Worm (Caenorhabditis elegans) whole organism, L1 larva: ENCODE measurements around the gene C52B9.4.

ENCODE experiments used
- C04F5.9 ChIP-seq: sonication (generic microtip); optimal IDR thresholded peaks from 2 replicates; lab custom pipeline; 2016; ENCODE audit warnings: missing genetic modification characterization, missing compliant biosample characterization
- C16A3.4 ChIP-seq: fragments of 150-350 bp; optimal IDR thresholded peaks from 2 replicates; lab custom pipeline; 2014; ENCODE audit warnings: missing biosample characterization, missing genetic modification characterization
- C34B4.2 ChIP-seq: sonication (generic microtip); optimal IDR thresholded peaks from 2 replicates; lab custom pipeline; 2017; ENCODE audit warnings: mild to moderate bottlenecking, missing genetic modification characterization, missing compliant biosample characterization
- Y116A8C.19 ChIP-seq: sonication (generic microtip); optimal IDR thresholded peaks from 2 replicates; lab custom pipeline; 2016; ENCODE audit warnings: missing compliant biosample characterization, missing genetic modification characterization, borderline replicate concordance
- aha-1 ChIP-seq: fragments of 150-350 bp; optimal IDR thresholded peaks from 2 replicates; lab custom pipeline; 2014; ENCODE audit warnings: missing biosample characterization, missing genetic modification characterization
- ama-1 ChIP-seq: fragments of 150-350 bp; optimal IDR thresholded peaks from 2 replicates; lab custom pipeline; 2014
- ceh-82 ChIP-seq, 3 experiments: fragments of 150-350 bp in 1 of 3; sonication (generic microtip) in 2 of 3; optimal IDR thresholded peaks; 2 replicates each; lab custom pipeline; 2014 to 2017; ENCODE audit warnings: missing biosample characterization in 3 of 3, missing genetic modification characterization in 3 of 3
- ceh-88 ChIP-seq: fragments of 200-800 bp; sonication (Bioruptor generic); IDR thresholded peaks from 2 replicates; pipeline ENCODE4 v1.3.6; 2022; ENCODE audit warnings: missing genetic modification characterization, missing compliant biosample characterization
- ceh-90 ChIP-seq: sonication (generic microtip); optimal IDR thresholded peaks from 2 replicates; lab custom pipeline; 2016; ENCODE audit warnings: missing genetic modification characterization, missing compliant biosample characterization
- ces-1 ChIP-seq: fragments of 150-350 bp; optimal IDR thresholded peaks from 2 replicates; lab custom pipeline; 2014; ENCODE audit warnings: missing biosample characterization, missing genetic modification reagents, missing genetic modification characterization
- dpl-1 ChIP-seq, 3 experiments: fragments of 150-350 bp in 2 of 3; sonication (generic microtip) in 1 of 3; optimal IDR thresholded peaks; 2 replicates each; lab custom pipeline; 2014 to 2017; ENCODE audit warnings: missing biosample characterization in 3 of 3, missing genetic modification characterization in 3 of 3, missing genetic modification reagents in 3 of 3
- efl-1 ChIP-seq, 4 experiments: fragments of 150-350 bp; optimal IDR thresholded peaks in 3 of 4; peaks in 1 of 4; 1 replicate in 1 of 4; 2 replicates in 3 of 4; lab custom pipeline; 2014; ENCODE audit warnings: missing biosample characterization in 2 of 4, missing genetic modification characterization in 2 of 4, missing genetic modification reagents in 2 of 4
- efl-3 ChIP-seq: fragments of 200-800 bp; sonication (Bioruptor generic); optimal IDR thresholded peaks from 2 replicates; lab custom pipeline; 2018; ENCODE audit warnings: mild to moderate bottlenecking, missing genetic modification characterization, missing compliant biosample characterization
- egl-13 ChIP-seq: sonication (generic microtip); optimal IDR thresholded peaks from 2 replicates; lab custom pipeline; 2016; ENCODE audit warnings: missing genotype, missing genetic modification reagents, missing genetic modification characterization, missing compliant biosample characterization
- egl-27 ChIP-seq, 2 experiments: fragments of 150-350 bp in 1 of 2; sonication (generic microtip); optimal IDR thresholded peaks; 3 replicates each; lab custom pipeline; 2017 to 2018; ENCODE audit warnings: missing biosample characterization in 2 of 2, missing genetic modification characterization in 2 of 2, missing genetic modification reagents in 2 of 2
- elt-2 ChIP-seq: sonication (generic microtip); optimal IDR thresholded peaks from 2 replicates; lab custom pipeline; 2016; ENCODE audit warnings: missing genetic modification characterization, mild to moderate bottlenecking, inconsistent platforms, missing compliant biosample characterization, missing genetic modification reagents
- elt-3 ChIP-seq, 6 experiments: fragments of 150-350 bp in 1 of 6; sonication (generic microtip); optimal IDR thresholded peaks; 2 replicates each; lab custom pipeline; 2017 to 2018; ENCODE audit warnings: missing biosample characterization in 6 of 6, missing genetic modification characterization in 6 of 6, inconsistent platforms in 1 of 6
- ets-5 ChIP-seq: fragments of 200-800 bp; sonication (Bioruptor generic); IDR thresholded peaks from 2 replicates; pipeline ENCODE4 v1.3.6; 2022; ENCODE audit warnings: missing genetic modification characterization, missing compliant biosample characterization
- fkh-4 ChIP-seq: sonication (generic microtip); optimal IDR thresholded peaks from 2 replicates; lab custom pipeline; 2016; ENCODE audit warnings: missing compliant biosample characterization, missing genetic modification characterization, borderline replicate concordance
- fkh-8 ChIP-seq: sonication (generic microtip); optimal IDR thresholded peaks from 2 replicates; lab custom pipeline; 2016; ENCODE audit warnings: mild to moderate bottlenecking, missing genetic modification characterization, missing compliant biosample characterization
- fos-1 ChIP-seq: fragments of 150-350 bp; optimal IDR thresholded peaks from 2 replicates; lab custom pipeline; 2014; ENCODE audit warnings: missing biosample characterization, missing genetic modification characterization
- grh-1 ChIP-seq: fragments of 200-800 bp; sonication (Bioruptor generic); IDR thresholded peaks from 2 replicates; pipeline ENCODE4 v1.3.6; 2022; ENCODE audit warnings: missing genetic modification reagents, missing genetic modification characterization, missing compliant biosample characterization
- hlh-17 ChIP-seq: fragments of 200-800 bp; sonication (Bioruptor generic); optimal IDR thresholded peaks from 2 replicates; lab custom pipeline; 2018; ENCODE audit warnings: missing genetic modification characterization, mild to moderate bottlenecking, missing compliant biosample characterization, moderate library complexity, borderline replicate concordance
- hlh-4 ChIP-seq: sonication (generic microtip); optimal IDR thresholded peaks from 2 replicates; lab custom pipeline; 2016; ENCODE audit warnings: mild to moderate bottlenecking, missing genetic modification characterization, missing compliant biosample characterization
- isw-1 ChIP-seq: fragments of 200-800 bp; sonication (Bioruptor generic); IDR thresholded peaks from 2 replicates; pipeline ENCODE4 v1.3.6; 2022; ENCODE audit warnings: missing genetic modification characterization, missing compliant biosample characterization
- jun-1 ChIP-seq: fragments of 150-350 bp; optimal IDR thresholded peaks from 2 replicates; lab custom pipeline; 2014; ENCODE audit warnings: missing biosample characterization, missing genetic modification reagents, missing genetic modification characterization
- lin-14 ChIP-seq: fragments of 200-800 bp; sonication (Bioruptor generic); optimal IDR thresholded peaks from 2 replicates; lab custom pipeline; 2018; ENCODE audit warnings: mild to moderate bottlenecking, missing genetic modification characterization, moderate library complexity, missing compliant biosample characterization
- lin-39 ChIP-seq: fragments of 150-350 bp; optimal IDR thresholded peaks from 2 replicates; lab custom pipeline; 2014; ENCODE audit warnings: missing biosample characterization, missing genetic modification reagents, missing genetic modification characterization
- mab-9 ChIP-seq: fragments of 200-800 bp; sonication (Bioruptor generic); IDR thresholded peaks from 2 replicates; pipeline ENCODE4 v1.3.6; 2022; ENCODE audit warnings: missing genetic modification reagents, missing genetic modification characterization, missing compliant biosample characterization
- mdl-1 ChIP-seq, 2 experiments: fragments of 150-350 bp; optimal IDR thresholded peaks; 2 replicates each; lab custom pipeline; 2014 to 2017; ENCODE audit warnings: missing biosample characterization in 2 of 2, missing genetic modification characterization in 2 of 2, inconsistent platforms in 1 of 2
- mef-2 ChIP-seq: fragments of 150-350 bp; optimal IDR thresholded peaks from 2 replicates; lab custom pipeline; 2014; ENCODE audit warnings: missing biosample characterization, missing genetic modification characterization
- mep-1 ChIP-seq: fragments of 150-350 bp; optimal IDR thresholded peaks from 2 replicates; lab custom pipeline; 2014; ENCODE audit warnings: missing biosample characterization, missing genetic modification characterization
- nhr-11 ChIP-seq: fragments of 150-350 bp; optimal IDR thresholded peaks from 2 replicates; lab custom pipeline; 2014; ENCODE audit warnings: missing biosample characterization, missing genetic modification characterization
- nhr-19 ChIP-seq: fragments of 200-800 bp; sonication (Bioruptor generic); conservative IDR thresholded peaks from 2 replicates; pipeline ENCODE4 v1.3.6; 2022; ENCODE audit warnings: missing genetic modification characterization, missing compliant biosample characterization
- nhr-237 ChIP-seq: fragments of 150-350 bp; optimal IDR thresholded peaks from 2 replicates; lab custom pipeline; 2014; ENCODE audit warnings: missing biosample characterization, missing genetic modification characterization
- nhr-28 ChIP-seq: fragments of 150-350 bp; optimal IDR thresholded peaks from 2 replicates; lab custom pipeline; 2014; ENCODE audit warnings: missing biosample characterization, missing genetic modification characterization
- nhr-47 ChIP-seq: sonication (generic microtip); optimal IDR thresholded peaks from 2 replicates; lab custom pipeline; 2016; ENCODE audit warnings: mild to moderate bottlenecking, missing genetic modification characterization, moderate library complexity, missing compliant biosample characterization
- nhr-71 ChIP-seq: sonication (generic microtip); optimal IDR thresholded peaks from 2 replicates; lab custom pipeline; 2016; ENCODE audit warnings: mild to moderate bottlenecking, missing genetic modification characterization, moderate library complexity, missing compliant biosample characterization
- nhr-84 ChIP-seq: sonication (generic microtip); optimal IDR thresholded peaks from 2 replicates; lab custom pipeline; 2017; ENCODE audit warnings: missing biosample characterization, missing genetic modification characterization
- pqm-1 ChIP-seq: sonication (generic microtip); optimal IDR thresholded peaks from 3 replicates; lab custom pipeline; 2017; ENCODE audit warnings: missing biosample characterization, missing genetic modification characterization
- rnt-1 ChIP-seq: sonication (generic microtip); optimal IDR thresholded peaks from 2 replicates; lab custom pipeline; 2016; ENCODE audit warnings: mild to moderate bottlenecking, missing genetic modification characterization, moderate library complexity, missing compliant biosample characterization
- skn-1 ChIP-seq: fragments of 150-350 bp; optimal IDR thresholded peaks from 2 replicates; lab custom pipeline; 2014; ENCODE audit warnings: missing biosample characterization, missing genetic modification characterization
- sox-4 ChIP-seq: sonication (generic microtip); optimal IDR thresholded peaks from 2 replicates; lab custom pipeline; 2016; ENCODE audit warnings: missing genetic modification characterization, missing compliant biosample characterization
- sup-37 ChIP-seq: fragments of 200-800 bp; sonication (Bioruptor generic); optimal IDR thresholded peaks from 2 replicates; lab custom pipeline; 2018; ENCODE audit warnings: mild to moderate bottlenecking, missing genetic modification characterization, missing compliant biosample characterization
- tbx-2 ChIP-seq: sonication (generic microtip); optimal IDR thresholded peaks from 2 replicates; lab custom pipeline; 2016; ENCODE audit warnings: missing genetic modification characterization, missing compliant biosample characterization
- tlp-1 ChIP-seq: fragments of 150-350 bp; optimal IDR thresholded peaks from 2 replicates; lab custom pipeline; 2014; ENCODE audit warnings: missing biosample characterization, missing genetic modification characterization
- unc-130 ChIP-seq: fragments of 150-350 bp; optimal IDR thresholded peaks from 2 replicates; lab custom pipeline; 2017; ENCODE audit warnings: missing biosample characterization, missing genetic modification characterization, inconsistent platforms
- unc-30 ChIP-seq: sonication (generic microtip); optimal IDR thresholded peaks from 2 replicates; lab custom pipeline; 2017; ENCODE audit warnings: missing biosample characterization, missing genetic modification characterization
- unc-62 ChIP-seq: fragments of 150-350 bp; optimal IDR thresholded peaks from 2 replicates; lab custom pipeline; 2014; ENCODE audit warnings: missing biosample characterization, missing genetic modification reagents, missing genetic modification characterization
- vab-15 ChIP-seq: sonication (generic microtip); optimal IDR thresholded peaks from 2 replicates; lab custom pipeline; 2017; ENCODE audit warnings: missing genotype, mild to moderate bottlenecking, missing genetic modification characterization, missing compliant biosample characterization
- xbp-1 ChIP-seq: sonication (generic microtip); optimal IDR thresholded peaks from 2 replicates; lab custom pipeline; 2016; ENCODE audit warnings: missing genetic modification characterization, missing compliant biosample characterization
- zip-4 ChIP-seq: fragments of 200-800 bp; sonication (Bioruptor generic); optimal IDR thresholded peaks from 2 replicates; lab custom pipeline; 2018; ENCODE audit warnings: mild to moderate bottlenecking, missing genetic modification characterization, moderate library complexity, missing compliant biosample characterization
- ztf-4 ChIP-seq: fragments of 150-350 bp; optimal IDR thresholded peaks from 2 replicates; lab custom pipeline; 2014; ENCODE audit warnings: missing biosample characterization, missing genetic modification characterization

The C52B9.4 gene

DNA sequence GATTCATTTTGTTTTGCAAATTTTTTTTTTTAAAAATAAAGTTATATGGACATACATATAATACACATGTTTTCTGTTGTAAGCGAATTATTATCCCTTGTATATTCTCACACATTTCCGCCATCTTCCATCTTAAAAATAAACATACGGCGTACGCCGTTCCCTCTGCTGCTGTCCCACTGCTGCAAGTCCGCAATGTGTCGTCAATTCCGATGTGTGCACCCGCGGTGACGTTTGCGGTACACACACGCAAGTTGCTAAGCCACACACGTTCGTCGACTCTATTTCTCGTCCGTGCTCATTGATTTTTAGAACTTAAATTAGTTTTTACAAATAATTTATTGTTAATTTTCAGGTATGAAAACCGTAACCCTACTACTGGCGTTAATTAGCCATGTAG, at the start of gene C52B9.4:
Gene C52B9.4 (plus strand): TSS at position 356 of the 400 bp plus-strand sequence.
- TF ChIP-seq nhr-19 (GFP tag; lab: Robert Waterston, UW) (peak; percentile 56), unc-30 (no peak), sup-37 (GFP tag; lab: Kevin White, UChicago) (no peak), unc-130 (no peak), jun-1 (no peak), nhr-84 (tag; lab: Kevin White, UChicago) (no peak), ces-1 (GFP tag; lab: Kevin White, UChicago) (no peak), mep-1 (tag; lab: Kevin White, UChicago) (peak; percentile 29), ceh-88 (GFP tag; lab: Robert Waterston, UW) (no peak), elt-2 (tag; lab: Kevin White, UChicago) (peak; percentile 15), efl-1 (optimal IDR thresholded peaks at IDR 0.05; lab: Kevin White, UChicago) (peak; percentile 29 to 32), efl-1 (GFP tag; optimal IDR thresholded peaks at IDR 0.05 in 1 of 2; lab: Kevin White, UChicago) (peak; percentile 1 to 90), sox-4 (tag; lab: Kevin White, UChicago) (no peak), ztf-4 (tag; lab: Kevin White, UChicago) (no peak), nhr-71 (tag; lab: Kevin White, UChicago) (peak; percentile 61), fkh-8 (tag; lab: Kevin White, UChicago) (peak; percentile 24), tbx-2 (tag; lab: Kevin White, UChicago) (peak; percentile 50), tlp-1 (no peak), nhr-237 (tag; lab: Kevin White, UChicago) (no peak), ama-1 (lab: Kevin White, UChicago) (no peak), lin-14 (GFP tag; lab: Kevin White, UChicago) (peak; percentile 67), hlh-4 (tag; lab: Kevin White, UChicago) (no peak), ceh-82 (tag; optimal IDR thresholded peaks at IDR 0.05; lab: Kevin White, UChicago) (peak in 2 of 3 experiments; percentile 14 to 35), isw-1 (no peak), Y116A8C.19 (tag; lab: Kevin White, UChicago) (no peak), mdl-1 (tag; optimal IDR thresholded peaks at IDR 0.05; lab: Kevin White, UChicago) (peak in 1 of 2 experiments; percentile 44), fos-1 (tag; lab: Kevin White, UChicago) (peak; percentile 6), rnt-1 (tag; lab: Kevin White, UChicago) (peak; percentile 48), ceh-90 (tag; lab: Kevin White, UChicago) (no peak), unc-62 (no peak), ets-5 (GFP tag; lab: Robert Waterston, UW) (no peak), nhr-11 (tag; lab: Kevin White, UChicago) (no peak), egl-27 (tag; optimal IDR thresholded peaks at IDR 0.05; lab: Kevin White, UChicago) (no peak), C16A3.4 (peak; percentile 45), C34B4.2 (tag; lab: Kevin White, UChicago) (no peak), nhr-28 (tag; lab: Kevin White, UChicago) (no peak), hlh-17 (GFP tag; lab: Kevin White, UChicago) (no peak), pqm-1 (tag; lab: Kevin White, UChicago) (no peak), skn-1 (tag; lab: Kevin White, UChicago) (peak; percentile 40), vab-15 (tag; lab: Kevin White, UChicago) (no peak), grh-1 (GFP tag; lab: Robert Waterston, UW) (no peak), C04F5.9 (tag; lab: Kevin White, UChicago) (peak; percentile 12), mab-9 (GFP tag; lab: Robert Waterston, UW) (no peak), zip-4 (GFP tag; lab: Kevin White, UChicago) (no peak), mef-2 (no peak), fkh-4 (no peak), lin-39 (tag; lab: Kevin White, UChicago) (no peak), xbp-1 (tag; lab: Kevin White, UChicago) (peak; percentile 64), egl-13 (tag; lab: Kevin White, UChicago) (peak; percentile 31), elt-3 (tag; optimal IDR thresholded peaks at IDR 0.05; lab: Kevin White, UChicago) (no peak), nhr-47 (peak; percentile 59), dpl-1 (GFP tag; optimal IDR thresholded peaks at IDR 0.05; lab: Kevin White, UChicago) (peak in 2 of 3 experiments; percentile 18 to 30), efl-3 (GFP tag; lab: Kevin White, UChicago) (no peak), aha-1 (tag; lab: Kevin White, UChicago) (no peak)
